Worm (Caenorhabditis elegans): ENCODE measurements around the gene F07A11.1.
A peak's percentile ranks its signal among the peaks of the same experiment; 100 is the strongest.

- TF ChIP-seq zag-1 (tag; optimal IDR thresholded peaks at IDR 0.05) = no peak
- no peak for TF ChIP-seq nhr-76 (tag; optimal IDR thresholded peaks at IDR 0.05)
- TF ChIP-seq nhr-77 (tag; optimal IDR thresholded peaks at IDR 0.05) = peak; percentile 65
- no peak for TF ChIP-seq ztf-11 (tag; optimal IDR thresholded peaks at IDR 0.05)
- peak; percentile 88 for TF ChIP-seq nhr-11 (tag; optimal IDR thresholded peaks at IDR 0.05)
- peak; percentile 88 for TF ChIP-seq egl-27 (tag; optimal IDR thresholded peaks at IDR 0.05)
- peak; percentile 97 for TF ChIP-seq ama-1 (optimal IDR thresholded peaks at IDR 0.05)
- no peak for TF ChIP-seq snpc-4 (tag; optimal IDR thresholded peaks at IDR 0.05)
- TF ChIP-seq fos-1 (tag; optimal IDR thresholded peaks at IDR 0.05) = peak; percentile 76
- TF ChIP-seq tbx-2 (tag; optimal IDR thresholded peaks at IDR 0.05) = peak; percentile 61
- peak; percentile 98 for TF ChIP-seq pha-4 (tag; optimal IDR thresholded peaks at IDR 0.05)
- no peak for TF ChIP-seq ztf-4 (tag; optimal IDR thresholded peaks at IDR 0.05)
Measured at ce11 chrII:11635745-11636161, 43.8 kb upstream of the F07A11.1 start.

Measured in whole organism, L3 larva.